Fruit fly (Drosophila melanogaster) Kc167 (cell line): Measurements from ENCODE around the gene CG6724.

Source experiments
- Myc ChIP-seq: fragments of >200 bp; optimal IDR thresholded peaks from 2 replicates; lab custom pipeline; 2017; ENCODE audit warnings: missing external identifiers
- Sin3A ChIP-seq: fragments of >200 bp; optimal IDR thresholded peaks from 2 replicates; lab custom pipeline; 2018; ENCODE audit warnings: missing external identifiers
- h ChIP-seq: fragments of >200 bp; optimal IDR thresholded peaks from 3 replicates; lab custom pipeline; 2018; ENCODE audit warnings: missing external identifiers
- insv ChIP-seq: fragments of >200 bp; optimal IDR thresholded peaks from 3 replicates; lab custom pipeline; 2018; ENCODE audit warnings: missing external identifiers
- psq ChIP-seq: fragments of >200 bp; optimal IDR thresholded peaks from 2 replicates; lab custom pipeline; 2017; ENCODE audit warnings: missing external identifiers
- ttk ChIP-seq: sonication (Bioruptor generic); optimal IDR thresholded peaks from 2 replicates; lab custom pipeline; 2017; ENCODE audit warnings: missing external identifiers

The CG6724 gene

dm6 chr2L:10770568-10770967 lies 816 bp upstream of the CG6724 start, which contains the start of gene CG17127:
Gene CG17127, plus strand, starts transcription at chr2L:10770868.
- no peak for TF ChIP-seq psq (lab: Kevin White, UChicago)
- TF ChIP-seq Sin3A (lab: Kevin White, UChicago) = no peak
- TF ChIP-seq insv (lab: Kevin White, UChicago) = no peak
- TF ChIP-seq ttk (lab: Kevin White, UChicago) = no peak
- TF ChIP-seq h = no peak
- TF ChIP-seq Myc (lab: Kevin White, UChicago) = no peak

dm6 chr2L:10767597-10768188 lies 2.1 kb downstream of the CG6724 start, which contains the start of gene Ubc2:
Gene Ubc2, minus strand, starts transcription at chr2L:10768006.
- TF ChIP-seq Myc (lab: Kevin White, UChicago) (no peak), ttk (lab: Kevin White, UChicago) (no peak), h (no peak), insv (lab: Kevin White, UChicago) (no peak), Sin3A (lab: Kevin White, UChicago) (no peak), psq (lab: Kevin White, UChicago) (no peak)

dm6 chr2L:10760422-10761166 lies 9.2 kb downstream of the CG6724 start, which contains the start of gene CG6495:
Gene CG6495, plus strand, starts transcription at chr2L:10761116.
- TF ChIP-seq Sin3A (lab: Kevin White, UChicago) = no peak
- TF ChIP-seq h = no peak
- TF ChIP-seq psq (lab: Kevin White, UChicago) = no peak
- no peak for TF ChIP-seq Myc (lab: Kevin White, UChicago)
- no peak for TF ChIP-seq ttk (lab: Kevin White, UChicago)
- no peak for TF ChIP-seq insv (lab: Kevin White, UChicago)

DNA sequence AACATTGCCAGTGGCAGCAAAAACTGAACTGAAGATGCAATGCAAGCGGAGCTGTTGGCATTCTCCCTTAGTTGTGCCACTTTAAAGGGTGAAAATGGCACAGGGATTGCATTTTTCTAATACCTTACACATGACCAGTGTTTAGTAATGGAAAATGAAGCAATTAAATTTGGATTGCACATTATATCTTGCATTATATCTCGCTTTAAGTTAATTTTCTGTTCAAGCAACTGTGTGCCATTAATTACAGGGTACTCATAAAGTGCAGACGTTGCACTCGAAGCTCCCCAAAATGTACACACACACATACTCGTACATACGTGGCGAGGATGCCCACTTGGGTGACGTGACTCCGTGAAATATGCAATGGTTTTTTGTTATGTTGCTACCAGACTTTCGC lies 10.1 kb downstream of the CG6724 start:
- TF ChIP-seq insv (lab: Kevin White, UChicago) = no peak
- TF ChIP-seq ttk (lab: Kevin White, UChicago) = no peak
- TF ChIP-seq h = no peak
- TF ChIP-seq Myc (lab: Kevin White, UChicago) = no peak
- TF ChIP-seq Sin3A (lab: Kevin White, UChicago) = no peak
- no peak for TF ChIP-seq psq (lab: Kevin White, UChicago)

DNA sequence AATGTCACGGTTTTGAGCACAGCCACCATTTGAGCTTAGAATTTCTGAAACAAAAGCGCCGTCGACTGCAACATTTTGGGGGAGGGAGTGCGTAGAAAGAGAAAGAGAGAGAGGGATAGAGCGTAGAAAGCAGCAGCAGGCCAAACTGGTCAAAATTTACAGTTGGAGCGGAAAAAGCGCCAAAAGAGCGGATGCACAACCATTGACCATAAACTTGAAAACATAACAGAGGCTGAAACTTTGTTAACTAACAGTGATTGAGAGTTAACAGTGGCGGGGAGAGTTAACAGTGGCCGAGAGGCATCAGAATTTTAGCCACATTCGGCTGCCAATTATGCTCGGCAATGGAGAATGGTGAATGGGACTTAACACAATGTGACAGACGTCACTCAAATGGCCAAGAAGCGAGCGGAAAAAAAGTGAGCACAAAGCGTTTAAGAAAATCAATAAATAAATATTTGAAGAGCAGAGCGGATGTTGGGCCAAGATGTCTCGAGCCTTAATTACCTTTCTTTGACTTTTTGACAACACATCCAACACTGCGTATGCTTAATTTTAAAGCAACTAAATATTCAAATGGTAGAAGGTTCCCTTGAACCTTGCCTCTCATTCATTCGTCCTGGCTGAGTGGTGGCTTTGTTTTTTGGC lies 12.6 kb downstream of the CG6724 start:
- no peak for TF ChIP-seq ttk (lab: Kevin White, UChicago)
- no peak for TF ChIP-seq insv (lab: Kevin White, UChicago)
- TF ChIP-seq Myc (lab: Kevin White, UChicago) = no peak
- TF ChIP-seq h = no peak
- TF ChIP-seq Sin3A (lab: Kevin White, UChicago) = no peak

dm6 chr2L:10756049-10756448 lies 13.7 kb downstream of the CG6724 start, which contains the start of gene CG17124:
Gene CG17124, minus strand, starts transcription at chr2L:10756325.
- TF ChIP-seq insv (lab: Kevin White, UChicago) (no peak), Myc (lab: Kevin White, UChicago) (no peak), Sin3A (lab: Kevin White, UChicago) (no peak)

DNA sequence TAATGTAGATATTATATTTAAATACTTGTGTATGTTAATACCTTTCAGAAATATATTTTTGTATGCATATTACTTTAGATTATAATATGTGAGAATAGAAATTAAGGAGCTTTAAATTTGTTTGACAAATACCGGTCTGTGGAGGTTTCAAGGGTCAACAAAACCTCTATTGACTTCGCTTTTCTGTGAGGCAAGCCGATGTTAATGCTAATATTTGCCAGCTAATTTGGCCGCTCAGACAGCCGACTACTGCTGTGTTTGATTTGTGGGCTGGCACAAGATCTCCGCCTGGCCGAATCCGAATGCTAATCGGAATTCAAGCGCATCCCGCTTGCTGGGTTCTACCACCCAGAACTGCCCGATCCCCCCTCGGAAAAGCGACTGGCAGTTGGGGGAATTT lies 15.2 kb downstream of the CG6724 start:
- no peak for TF ChIP-seq ttk (lab: Kevin White, UChicago)
- no peak for TF ChIP-seq Sin3A (lab: Kevin White, UChicago)
- TF ChIP-seq insv (lab: Kevin White, UChicago) = no peak
- no peak for TF ChIP-seq psq (lab: Kevin White, UChicago)
- no peak for TF ChIP-seq h
- TF ChIP-seq Myc (lab: Kevin White, UChicago) = no peak

DNA sequence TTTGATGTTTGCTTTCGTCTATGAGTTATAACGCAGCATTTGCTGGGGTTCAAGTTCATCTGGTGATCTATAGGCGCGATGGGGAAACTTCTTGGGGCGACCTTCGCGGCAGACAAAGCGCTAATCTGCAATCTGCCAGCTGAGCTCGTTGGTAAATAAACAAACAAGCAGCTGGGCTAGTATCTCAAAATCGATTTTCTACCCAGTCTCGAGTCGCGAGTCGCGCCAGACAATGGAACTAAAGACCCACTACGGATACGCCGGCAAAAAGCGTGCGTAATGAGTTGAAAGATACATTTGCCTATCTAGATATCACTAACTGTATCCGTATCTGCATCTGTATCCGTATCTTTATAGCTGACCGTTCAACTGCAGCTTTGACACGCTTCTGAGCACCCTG lies 16.1 kb downstream of the CG6724 start:
- TF ChIP-seq Sin3A (lab: Kevin White, UChicago) = no peak

DNA sequence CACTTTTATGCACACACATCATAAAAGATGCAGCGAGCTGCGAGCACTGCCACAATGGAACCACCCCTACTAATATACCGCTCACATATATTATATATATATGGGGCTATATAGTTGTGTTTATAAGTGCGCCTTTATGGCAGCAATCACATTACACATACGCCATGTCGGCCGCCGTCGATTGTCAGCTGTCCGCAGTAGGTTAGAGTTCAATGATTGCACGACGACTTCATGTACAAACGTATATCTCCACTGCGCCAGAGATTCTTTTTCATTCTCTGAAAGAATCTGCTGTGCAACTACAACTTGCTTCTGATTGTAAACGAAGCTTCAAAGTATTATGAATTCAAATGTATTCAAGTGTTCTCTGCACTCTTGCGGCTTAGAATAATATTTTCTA lies 17.1 kb downstream of the CG6724 start:
- TF ChIP-seq Myc (lab: Kevin White, UChicago) (no peak), Sin3A (lab: Kevin White, UChicago) (no peak), ttk (lab: Kevin White, UChicago) (no peak), psq (lab: Kevin White, UChicago) (no peak), h (no peak), insv (lab: Kevin White, UChicago) (no peak)

DNA sequence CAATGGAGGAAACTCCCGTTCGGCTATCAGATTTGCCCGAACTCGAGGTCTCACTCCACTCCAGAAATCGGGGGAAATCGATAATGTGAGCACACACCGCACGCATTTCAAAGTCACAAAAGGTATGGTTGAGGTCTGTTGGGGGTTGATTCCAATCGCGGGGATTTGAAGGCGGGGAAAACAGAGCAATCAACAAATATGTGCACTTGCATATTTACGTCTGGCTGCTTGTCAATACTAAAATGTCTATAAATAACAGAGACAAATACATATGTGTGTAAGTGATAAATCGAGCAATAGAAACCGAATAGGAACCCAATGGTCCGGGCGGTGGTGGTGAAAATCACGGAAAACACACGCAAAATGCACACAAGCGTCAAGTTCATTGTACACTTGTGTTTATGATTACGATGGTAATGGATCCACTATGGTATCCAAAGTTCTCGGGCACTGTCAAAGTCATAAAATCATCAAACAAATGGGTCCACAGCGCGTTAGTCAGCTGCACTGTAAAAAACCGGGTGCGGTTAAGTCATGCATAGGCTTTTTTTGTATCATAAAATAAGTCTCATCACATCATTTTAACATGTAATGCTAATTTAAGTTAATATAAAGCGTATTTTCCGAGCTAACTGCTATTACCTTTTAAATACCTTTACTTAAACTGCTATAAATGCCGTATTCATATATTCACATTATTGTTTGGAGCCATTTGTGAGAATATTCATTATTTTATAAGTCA lies 17.7 kb downstream of the CG6724 start:
- TF ChIP-seq ttk (lab: Kevin White, UChicago) = no peak
- TF ChIP-seq Myc (lab: Kevin White, UChicago) = no peak
- TF ChIP-seq Sin3A (lab: Kevin White, UChicago) = no peak
- no peak for TF ChIP-seq insv (lab: Kevin White, UChicago)
- TF ChIP-seq psq (lab: Kevin White, UChicago) = no peak
- TF ChIP-seq h = no peak

dm6 chr2L:10750915-10751612 lies 18.7 kb downstream of the CG6724 start:
- TF ChIP-seq psq (lab: Kevin White, UChicago) (no peak), insv (lab: Kevin White, UChicago) (no peak), h (no peak)
